Worm (Caenorhabditis elegans): Measurements from ENCODE around the gene str-135.

The str-135 gene

ce11 chrV:8266232-8266631, 14.4 kb downstream of the str-135 start, which contains the start of gene F21F8.5:
Gene F21F8.5 (minus strand): TSS chrV:8266332.
- TF ChIP-seq hmbx-1 (tag; optimal IDR thresholded peaks at IDR 0.05) (no peak), hmg-4 (GFP tag; optimal IDR thresholded peaks at IDR 0.05) (no peak), tbx-11 (GFP tag; IDR thresholded peaks at IDR 0.05) (no peak), sea-1 (GFP tag; conservative IDR thresholded peaks at IDR 0.05) (no peak), pes-1 (GFP tag; IDR thresholded peaks at IDR 0.05) (no peak), F13C5.2 (tag; optimal IDR thresholded peaks at IDR 0.05) (no peak), scrt-1 (GFP tag; IDR thresholded peaks at IDR 0.05) (no peak), ceh-36 (tag; optimal IDR thresholded peaks at IDR 0.05) (no peak), hnd-1 (tag; optimal IDR thresholded peaks at IDR 0.05) (no peak), ets-7 (tag; optimal IDR thresholded peaks at IDR 0.05) (no peak)

DNA sequence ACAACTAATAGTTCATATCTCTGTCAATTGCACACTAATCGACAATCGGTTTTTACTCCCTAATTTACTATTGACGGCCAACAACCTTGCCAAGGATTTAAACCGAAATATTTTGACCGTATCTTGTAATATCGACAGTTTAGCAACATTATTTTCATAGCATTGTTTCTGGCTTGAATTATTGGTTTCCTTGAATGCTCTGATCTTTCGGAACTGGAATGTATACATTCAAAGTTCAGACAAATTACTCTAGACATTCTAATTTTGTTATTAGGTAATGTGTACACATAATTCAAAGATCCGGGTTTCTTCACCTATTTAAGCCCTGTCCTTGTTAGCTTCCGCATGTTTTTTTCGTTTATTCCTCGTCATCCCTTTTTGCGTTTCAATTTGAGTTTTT, 16.7 kb downstream of the str-135 start, which contains the start of gene C16D9.9:
Gene C16D9.9, plus strand, starts transcription at position 301 of the 400 bp plus-strand sequence.
- TF ChIP-seq ceh-13 (GFP tag; optimal IDR thresholded peaks at IDR 0.05) (no peak), ets-7 (tag; optimal IDR thresholded peaks at IDR 0.05) (no peak), ama-1 (optimal IDR thresholded peaks at IDR 0.05) (no peak), B0310.2 (tag; optimal IDR thresholded peaks at IDR 0.05) (no peak), tbx-37 (GFP tag; conservative IDR thresholded peaks at IDR 0.05) (no peak), F13C5.2 (tag; optimal IDR thresholded peaks at IDR 0.05) (no peak), hmg-4 (GFP tag; optimal IDR thresholded peaks at IDR 0.05) (no peak), sea-1 (GFP tag; conservative IDR thresholded peaks at IDR 0.05) (no peak), tra-4 (tag; optimal IDR thresholded peaks at IDR 0.05) (no peak), hnd-1 (tag; optimal IDR thresholded peaks at IDR 0.05) (no peak), pes-1 (GFP tag; IDR thresholded peaks at IDR 0.05) (no peak), aly-1 (tag; optimal IDR thresholded peaks at IDR 0.05) (no peak)

- TF ChIP-seq B0310.2 (tag; optimal IDR thresholded peaks at IDR 0.05) (no peak), hnd-1 (tag; optimal IDR thresholded peaks at IDR 0.05) (no peak), F13C5.2 (tag; optimal IDR thresholded peaks at IDR 0.05) (no peak), aly-1 (tag; optimal IDR thresholded peaks at IDR 0.05) (no peak), hmbx-1 (tag; optimal IDR thresholded peaks at IDR 0.05) (no peak), scrt-1 (GFP tag; IDR thresholded peaks at IDR 0.05) (no peak), ceh-13 (GFP tag; optimal IDR thresholded peaks at IDR 0.05) (no peak), tbx-11 (GFP tag; IDR thresholded peaks at IDR 0.05) (no peak), sea-1 (GFP tag; conservative IDR thresholded peaks at IDR 0.05) (no peak), ets-7 (tag; optimal IDR thresholded peaks at IDR 0.05) (no peak), ama-1 (optimal IDR thresholded peaks at IDR 0.05) (no peak)
Measured at ce11 chrV:8263466-8263865, 17.2 kb downstream of the str-135 start, which contains the start of gene C16D9.8. Gene C16D9.8 (minus strand): TSS chrV:8263566.

DNA sequence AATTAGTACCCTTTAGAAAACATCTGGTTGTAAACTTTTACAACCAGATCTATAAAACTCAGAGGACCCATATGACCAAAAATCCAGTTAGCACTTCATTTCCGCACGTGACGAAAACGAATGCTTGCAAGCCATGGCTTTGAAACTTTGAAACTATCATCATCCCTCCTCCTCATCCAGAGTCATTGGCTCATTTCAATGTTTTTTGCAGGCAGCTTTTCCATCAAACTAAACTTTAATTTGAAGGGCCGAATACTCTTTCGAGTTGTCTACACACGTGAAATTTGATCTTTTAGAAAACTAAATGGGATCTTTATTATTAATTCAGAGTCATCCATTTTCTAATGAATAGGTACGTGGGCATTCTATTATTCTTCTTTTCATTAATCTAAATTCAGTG, 18.5 kb downstream of the str-135 start:
- TF ChIP-seq ceh-13 (GFP tag; optimal IDR thresholded peaks at IDR 0.05) (no peak), ama-1 (optimal IDR thresholded peaks at IDR 0.05) (no peak), pes-1 (GFP tag; IDR thresholded peaks at IDR 0.05) (no peak), aly-1 (tag; optimal IDR thresholded peaks at IDR 0.05) (no peak), B0310.2 (tag; optimal IDR thresholded peaks at IDR 0.05) (no peak), hmg-4 (GFP tag; optimal IDR thresholded peaks at IDR 0.05) (no peak), scrt-1 (GFP tag; IDR thresholded peaks at IDR 0.05) (no peak), tbx-11 (GFP tag; IDR thresholded peaks at IDR 0.05) (no peak), ceh-36 (tag; optimal IDR thresholded peaks at IDR 0.05) (no peak), sea-1 (GFP tag; conservative IDR thresholded peaks at IDR 0.05) (no peak), flt-1 (GFP tag; IDR thresholded peaks at IDR 0.05) (no peak), tbx-37 (GFP tag; conservative IDR thresholded peaks at IDR 0.05) (no peak), F13C5.2 (tag; optimal IDR thresholded peaks at IDR 0.05) (no peak), ets-7 (tag; optimal IDR thresholded peaks at IDR 0.05) (no peak), tra-4 (tag; optimal IDR thresholded peaks at IDR 0.05) (no peak), hnd-1 (tag; optimal IDR thresholded peaks at IDR 0.05) (no peak), hmbx-1 (tag; optimal IDR thresholded peaks at IDR 0.05) (no peak)

DNA sequence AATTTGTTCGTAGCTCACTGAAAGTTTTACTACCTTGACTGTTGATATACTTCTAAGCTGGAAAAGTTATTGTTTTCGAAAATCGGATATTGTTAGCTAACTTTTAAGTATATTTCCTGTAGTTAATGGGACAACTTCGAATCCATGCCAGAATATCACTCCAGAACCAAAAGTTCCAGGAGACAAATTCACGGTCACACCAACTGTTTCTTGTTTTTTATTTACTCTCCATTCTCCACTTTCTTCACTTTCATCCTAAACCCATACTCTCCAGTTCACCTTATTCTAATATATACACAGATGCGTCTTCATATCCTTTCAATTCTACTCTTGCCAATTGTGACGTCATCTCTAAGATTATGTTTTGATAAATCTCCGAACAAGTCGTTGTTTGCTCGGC, 21.7 kb downstream of the str-135 start, which contains the start of gene C16D9.1:
Gene C16D9.1, plus strand, starts transcription at position 301 of the 400 bp plus-strand sequence.
- TF ChIP-seq aly-1 (tag; optimal IDR thresholded peaks at IDR 0.05) (no peak), flt-1 (GFP tag; IDR thresholded peaks at IDR 0.05) (no peak), ceh-36 (tag; optimal IDR thresholded peaks at IDR 0.05) (no peak), tbx-11 (GFP tag; IDR thresholded peaks at IDR 0.05) (no peak), ama-1 (optimal IDR thresholded peaks at IDR 0.05) (no peak), ets-7 (tag; optimal IDR thresholded peaks at IDR 0.05) (no peak), hnd-1 (tag; optimal IDR thresholded peaks at IDR 0.05) (no peak), tbx-37 (GFP tag; conservative IDR thresholded peaks at IDR 0.05) (no peak), F13C5.2 (tag; optimal IDR thresholded peaks at IDR 0.05) (no peak), tra-4 (tag; optimal IDR thresholded peaks at IDR 0.05) (no peak), B0310.2 (tag; optimal IDR thresholded peaks at IDR 0.05) (no peak)

DNA sequence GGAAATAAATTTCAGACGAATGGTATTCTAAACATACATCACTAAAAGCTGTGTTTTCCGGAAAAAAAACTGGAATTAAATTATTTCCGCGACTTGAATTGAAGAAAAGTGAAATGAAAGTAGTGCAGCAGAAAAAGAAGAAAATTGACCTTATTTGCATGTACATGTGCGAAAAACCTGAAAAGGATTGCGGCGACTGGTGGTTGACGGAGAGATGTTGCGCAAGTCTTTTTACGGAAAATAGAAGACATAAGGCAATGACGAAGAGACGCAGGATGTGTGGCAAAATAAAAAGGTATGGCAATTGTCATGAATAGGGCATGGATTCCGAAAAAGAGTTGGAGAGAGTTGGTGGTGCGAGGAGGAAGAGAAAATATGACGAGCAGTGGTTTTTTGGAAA, 25.7 kb downstream of the str-135 start:
- TF ChIP-seq ceh-36 (tag; optimal IDR thresholded peaks at IDR 0.05) (no peak), B0310.2 (tag; optimal IDR thresholded peaks at IDR 0.05) (no peak), ama-1 (optimal IDR thresholded peaks at IDR 0.05) (no peak), ets-7 (tag; optimal IDR thresholded peaks at IDR 0.05) (no peak), scrt-1 (GFP tag; IDR thresholded peaks at IDR 0.05) (no peak), tbx-37 (GFP tag; conservative IDR thresholded peaks at IDR 0.05) (no peak), F13C5.2 (tag; optimal IDR thresholded peaks at IDR 0.05) (no peak), hnd-1 (tag; optimal IDR thresholded peaks at IDR 0.05) (no peak), hmbx-1 (tag; optimal IDR thresholded peaks at IDR 0.05) (no peak), tbx-11 (GFP tag; IDR thresholded peaks at IDR 0.05) (no peak), tra-4 (tag; optimal IDR thresholded peaks at IDR 0.05) (no peak), hmg-4 (GFP tag; optimal IDR thresholded peaks at IDR 0.05) (no peak), pes-1 (GFP tag; IDR thresholded peaks at IDR 0.05) (no peak), flt-1 (GFP tag; IDR thresholded peaks at IDR 0.05) (no peak), sea-1 (GFP tag; conservative IDR thresholded peaks at IDR 0.05) (no peak)

DNA sequence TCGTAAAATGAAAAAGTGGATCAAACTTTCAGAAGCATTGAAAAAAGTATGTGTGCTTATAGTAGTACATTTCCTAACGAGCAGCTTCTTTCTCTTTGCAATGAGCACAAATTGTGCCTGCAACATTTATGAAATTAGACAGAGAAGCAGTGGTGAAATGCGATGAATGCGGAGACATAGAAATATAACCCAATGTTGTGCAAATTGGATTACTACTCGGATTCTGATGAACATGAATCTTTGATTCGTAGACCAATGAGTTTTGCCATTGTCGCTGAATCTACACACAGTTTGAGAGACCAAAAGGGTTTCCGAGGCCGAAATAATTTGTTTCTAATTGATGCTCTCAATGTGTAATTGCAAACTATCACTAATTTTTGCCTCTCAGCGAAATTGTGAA, 26.7 kb downstream of the str-135 start:
- no peak for TF ChIP-seq flt-1 (GFP tag; IDR thresholded peaks at IDR 0.05)
- no peak for TF ChIP-seq hmbx-1 (tag; optimal IDR thresholded peaks at IDR 0.05)
- TF ChIP-seq tbx-11 (GFP tag; IDR thresholded peaks at IDR 0.05), result no peak
- TF ChIP-seq tbx-37 (GFP tag; conservative IDR thresholded peaks at IDR 0.05), result no peak
- TF ChIP-seq sea-1 (GFP tag; conservative IDR thresholded peaks at IDR 0.05), result no peak
